Fruit fly (Drosophila melanogaster): Measurements from ENCODE around the gene CG31142.

CG31142 gene

dm6 chr3R:23931095-23931728 lies 2.2 kb downstream of the CG31142 start, which contains the start of the genes Rpt2 and CG13599 (continued):
- TF ChIP-seq CG17186 (GFP tag; optimal IDR thresholded peaks at IDR 0.05) (peak; percentile 69), CG18262 (tag; optimal IDR thresholded peaks at IDR 0.05) (peak; percentile 24), CG11696 (GFP tag; IDR thresholded peaks at IDR 0.05) (no peak), wdn (GFP tag; IDR thresholded peaks at IDR 0.05) (no peak), run (tag; optimal IDR thresholded peaks at IDR 0.05) (no peak), chinmo (GFP tag; IDR thresholded peaks at IDR 0.05; ENCODE audit: partially characterized antibody) (0 out of 4 replicates have a peak, but pooled peaks have one; percentile 14), CG7963 (GFP tag; IDR thresholded peaks at IDR 0.05; ENCODE audit: partially characterized antibody) (no peak), trh (GFP tag; optimal IDR thresholded peaks at IDR 0.05) (no peak), grau (tag; optimal IDR thresholded peaks at IDR 0.05) (peak; percentile 37), CG33557 (GFP tag; optimal IDR thresholded peaks at IDR 0.05) (peak; percentile 0), Deaf1 (tag; optimal IDR thresholded peaks at IDR 0.05) (peak; percentile 18), CG3847 (GFP tag; IDR thresholded peaks at IDR 0.05) (peak; percentile 87), az2 (GFP tag; optimal IDR thresholded peaks at IDR 0.05) (no peak), croc (GFP tag; conservative IDR thresholded peaks at IDR 0.05) (no peak), sisA (GFP tag; IDR thresholded peaks at IDR 0.05) (no peak), nerfin-2 (GFP tag; IDR thresholded peaks at IDR 0.05; ENCODE audit: partially characterized antibody) (no peak; the same call in 1 of the 2 replicates), crol (GFP tag; IDR thresholded peaks at IDR 0.05) (no peak), sd (tag; optimal IDR thresholded peaks at IDR 0.05) (peak; percentile 10), seq (GFP tag; IDR thresholded peaks at IDR 0.05) (no peak), rib (GFP tag; IDR thresholded peaks at IDR 0.05) (no peak), Chrac-16 (GFP tag; optimal IDR thresholded peaks at IDR 0.05) (no peak), tin (GFP tag; optimal IDR thresholded peaks at IDR 0.05) (no peak), ewg (GFP tag; optimal IDR thresholded peaks at IDR 0.05) (no peak), CG10979 (tag; optimal IDR thresholded peaks at IDR 0.05) (peak; percentile 32), Aef1 (GFP tag; IDR thresholded peaks at IDR 0.05) (no peak), Lhr (GFP tag; optimal IDR thresholded peaks at IDR 0.05) (peak; percentile 43), dysf (GFP tag; IDR thresholded peaks at IDR 0.05) (no peak), al (GFP tag; IDR thresholded peaks at IDR 0.05) (no peak), CG17912 (GFP tag; optimal IDR thresholded peaks at IDR 0.05) (no peak), Dad (GFP tag; optimal IDR thresholded peaks at IDR 0.05) (no peak), NFAT (GFP tag; IDR thresholded peaks at IDR 0.05) (no peak), pnt (GFP tag; optimal IDR thresholded peaks at IDR 0.05) (no peak), CG15514 (GFP tag; optimal IDR thresholded peaks at IDR 0.05) (peak; percentile 50), Kr (GFP tag; optimal IDR thresholded peaks at IDR 0.05) (no peak), gcm2 (GFP tag; optimal IDR thresholded peaks at IDR 0.05) (no peak), dm (GFP tag; optimal IDR thresholded peaks at IDR 0.05) (no peak), CG17802 (tag; optimal IDR thresholded peaks at IDR 0.05) (no peak), Meics (GFP tag; optimal IDR thresholded peaks at IDR 0.05) (no peak), D19A (tag; optimal IDR thresholded peaks at IDR 0.05) (peak; percentile 20), CG11695 (GFP tag; IDR thresholded peaks at IDR 0.05) (no peak), luna (GFP tag; optimal IDR thresholded peaks at IDR 0.05) (no peak), jing (GFP tag; optimal IDR thresholded peaks at IDR 0.05) (no peak), slbo (GFP tag; IDR thresholded peaks at IDR 0.05) (no peak), pan (optimal IDR thresholded peaks at IDR 0.05) (no peak), pan (GFP tag; optimal IDR thresholded peaks at IDR 0.05 in 1 of 2, IDR thresholded peaks at IDR 0.05 in 1 of 2) (no peak), Xrp1 (GFP tag; IDR thresholded peaks at IDR 0.05) (no peak), CG31388 (GFP tag; optimal IDR thresholded peaks at IDR 0.05) (no peak), ap (GFP tag; IDR thresholded peaks at IDR 0.05) (no peak), CG7839 (tag; optimal IDR thresholded peaks at IDR 0.05) (no peak), HmgZ (tag; optimal IDR thresholded peaks at IDR 0.05) (peak; percentile 69), CG18011 (GFP tag; optimal IDR thresholded peaks at IDR 0.05) (no peak)

Measured in whole organism, embryonic.